Fruit fly (Drosophila melanogaster): ENCODE results near the gene Saf6.

Saf6 gene

dm6 chr2L:845341-846004 is 29.7 kb upstream of the Saf6 start (continued):
- peak; percentile 87 for TF ChIP-seq H15 (GFP tag; IDR thresholded peaks at IDR 0.05)
- TF ChIP-seq tin (GFP tag; optimal IDR thresholded peaks at IDR 0.05): peak; percentile 80
- TF ChIP-seq Doc2 (GFP tag; IDR thresholded peaks at IDR 0.05): 0 out of 2 replicates have a peak, but pooled peaks have one; percentile 40
- peak; percentile 82 for TF ChIP-seq esg (GFP tag; conservative IDR thresholded peaks at IDR 0.05)
- peak; percentile 78 for TF ChIP-seq gcm2 (GFP tag; optimal IDR thresholded peaks at IDR 0.05)
- TF ChIP-seq ftz-f1 (GFP tag; optimal IDR thresholded peaks at IDR 0.05): peak; percentile 24
- TF ChIP-seq CG43689 (GFP tag; IDR thresholded peaks at IDR 0.05): peak; percentile 76
- TF ChIP-seq CG3407 (GFP tag; optimal IDR thresholded peaks at IDR 0.05): peak; percentile 78
- TF ChIP-seq CG10565 (GFP tag; optimal IDR thresholded peaks at IDR 0.05): peak; percentile 17
- no peak for TF ChIP-seq br (optimal IDR thresholded peaks at IDR 0.05)
- TF ChIP-seq Usf (GFP tag; optimal IDR thresholded peaks at IDR 0.05): peak; percentile 33
- peak; percentile 72 for TF ChIP-seq Chrac-16 (GFP tag; optimal IDR thresholded peaks at IDR 0.05)
- peak; percentile 58 for TF ChIP-seq CG6854 (GFP tag; optimal IDR thresholded peaks at IDR 0.05)
- TF ChIP-seq CG12155 (GFP tag; optimal IDR thresholded peaks at IDR 0.05): peak; percentile 79
- TF ChIP-seq CG3065 (GFP tag; optimal IDR thresholded peaks at IDR 0.05): peak; percentile 69
- TF ChIP-seq lmd (GFP tag; IDR thresholded peaks at IDR 0.05): peak; percentile 93
- peak; percentile 73 for TF ChIP-seq Ravus (GFP tag; IDR thresholded peaks at IDR 0.05)
- peak; percentile 58 for TF ChIP-seq ab (GFP tag; optimal IDR thresholded peaks at IDR 0.05)
- no peak for TF ChIP-seq amos (GFP tag; IDR thresholded peaks at IDR 0.05; ENCODE audit: partially characterized antibody)
- no peak for TF ChIP-seq Elba2 (GFP tag; optimal IDR thresholded peaks at IDR 0.05)
- TF ChIP-seq Dek (tag; optimal IDR thresholded peaks at IDR 0.05): peak; percentile 84
- peak; percentile 100 for TF ChIP-seq sr (GFP tag; IDR thresholded peaks at IDR 0.05)
- TF ChIP-seq dan (GFP tag; IDR thresholded peaks at IDR 0.05): no peak
- TF ChIP-seq cwo (GFP tag; optimal IDR thresholded peaks at IDR 0.05): peak; percentile 83
- TF ChIP-seq CG18262 (tag; optimal IDR thresholded peaks at IDR 0.05): peak; percentile 80
- peak; percentile 85 for TF ChIP-seq B-H1 (GFP tag; IDR thresholded peaks at IDR 0.05)
- TF ChIP-seq org-1 (GFP tag; optimal IDR thresholded peaks at IDR 0.05): peak; percentile 81
- peak; percentile 90 for TF ChIP-seq nau (GFP tag; optimal IDR thresholded peaks at IDR 0.05)
- TF ChIP-seq Dad (GFP tag; optimal IDR thresholded peaks at IDR 0.05): peak; percentile 77
- peak; percentile 88 for TF ChIP-seq lilli (GFP tag; optimal IDR thresholded peaks at IDR 0.05)
- TF ChIP-seq lola (GFP tag; optimal IDR thresholded peaks at IDR 0.05): peak in 1 of 3 experiments; percentile 32
- peak; percentile 65 for TF ChIP-seq Fer2 (tag; optimal IDR thresholded peaks at IDR 0.05)
- no peak for TF ChIP-seq Sin3A (optimal IDR thresholded peaks at IDR 0.05)
- TF ChIP-seq CG6813 (GFP tag; optimal IDR thresholded peaks at IDR 0.05): peak; percentile 82
- TF ChIP-seq CG18476 (GFP tag; optimal IDR thresholded peaks at IDR 0.05): peak; percentile 66
- peak; percentile 50 for TF ChIP-seq CTCF (GFP tag; optimal IDR thresholded peaks at IDR 0.05)
- TF ChIP-seq so (GFP tag; IDR thresholded peaks at IDR 0.05): peak; percentile 91
- peak; percentile 80 for TF ChIP-seq Ssrp (tag; optimal IDR thresholded peaks at IDR 0.05)
- TF ChIP-seq CG4617 (GFP tag; optimal IDR thresholded peaks at IDR 0.05; ENCODE audit: borderline replicate concordance): peak; percentile 38
- TF ChIP-seq tio (GFP tag; optimal IDR thresholded peaks at IDR 0.05): peak; percentile 54
- peak; percentile 67; the same call in 2 of the 3 replicates for TF ChIP-seq CG3726 (GFP tag; IDR thresholded peaks at IDR 0.05)
- peak; percentile 77 for TF ChIP-seq CG15514 (GFP tag; optimal IDR thresholded peaks at IDR 0.05)
- TF ChIP-seq ATbp (GFP tag; optimal IDR thresholded peaks at IDR 0.05): peak; percentile 87
- TF ChIP-seq BEAF-32 (GFP tag; optimal IDR thresholded peaks at IDR 0.05): no peak
- peak; percentile 8 for TF ChIP-seq CG15073 (GFP tag; optimal IDR thresholded peaks at IDR 0.05)
- peak; percentile 83 for TF ChIP-seq CG33213 (GFP tag; optimal IDR thresholded peaks at IDR 0.05)
- TF ChIP-seq Pdp1 (GFP tag; optimal IDR thresholded peaks at IDR 0.05): peak; percentile 79 to 87
- no peak for TF ChIP-seq CG1832 (GFP tag; optimal IDR thresholded peaks at IDR 0.05)
- peak; percentile 84 for TF ChIP-seq CG30403 (GFP tag; optimal IDR thresholded peaks at IDR 0.05)
- TF ChIP-seq Ptx1 (GFP tag; IDR thresholded peaks at IDR 0.05): peak; percentile 93
- peak; percentile 86 to 93 for TF ChIP-seq dpn (GFP tag; optimal IDR thresholded peaks at IDR 0.05)
